Fruit fly (Drosophila melanogaster): Measurements from ENCODE around the gene Crag.
A peak's percentile ranks its signal among the peaks of the same experiment; 100 is the strongest.

Gene Crag

dm6 chrX:8588607-8589171 is 3.1 kb upstream of the Crag start, which contains the start of gene CG12081 (continued):
- TF ChIP-seq CG4707 (GFP tag; optimal IDR thresholded peaks at IDR 0.05) (no peak), tap (tag; optimal IDR thresholded peaks at IDR 0.05) (no peak), CG17328 (GFP tag; IDR thresholded peaks at IDR 0.05) (no peak), Taf1 (GFP tag; IDR thresholded peaks at IDR 0.05) (no peak), Nf-YB (GFP tag; optimal IDR thresholded peaks at IDR 0.05) (no peak), CG11560 (tag; IDR thresholded peaks at IDR 0.05) (no peak), Bdp1 (GFP tag; optimal IDR thresholded peaks at IDR 0.05) (no peak), Med (GFP tag) (peak; percentile 83), NC2α (GFP tag; optimal IDR thresholded peaks at IDR 0.05) (no peak), chn (GFP tag; optimal IDR thresholded peaks at IDR 0.05) (no peak), CG9876 (GFP tag; optimal IDR thresholded peaks at IDR 0.05) (no peak), Dll (GFP tag; IDR thresholded peaks at IDR 0.05; ENCODE audit: partially characterized antibody) (peak; percentile 90), ranshi (GFP tag; IDR thresholded peaks at IDR 0.05) (no peak), cato (GFP tag; optimal IDR thresholded peaks at IDR 0.05; ENCODE audit: borderline replicate concordance) (no peak), vvl (GFP tag; IDR thresholded peaks at IDR 0.05) (0 out of 2 replicates have a peak, but pooled peaks have one; percentile 40), Antp (GFP tag; optimal IDR thresholded peaks at IDR 0.05) (peak; percentile 3), twi (tag; optimal IDR thresholded peaks at IDR 0.05) (peak; percentile 43), Six4 (GFP tag; optimal IDR thresholded peaks at IDR 0.05) (no peak), CG2678 (tag; optimal IDR thresholded peaks at IDR 0.05) (no peak), CG18262 (tag; optimal IDR thresholded peaks at IDR 0.05) (no peak), wor (GFP tag; IDR thresholded peaks at IDR 0.05) (no peak), bsh (GFP tag; optimal IDR thresholded peaks at IDR 0.05) (no peak), NC2β (GFP tag; optimal IDR thresholded peaks at IDR 0.05) (no peak), Asciz (GFP tag; optimal IDR thresholded peaks at IDR 0.05) (no peak), CG14860 (GFP tag; IDR thresholded peaks at IDR 0.05; ENCODE audit: partially characterized antibody) (peak; percentile 87), Doc2 (GFP tag; IDR thresholded peaks at IDR 0.05) (no peak), en (GFP tag; optimal IDR thresholded peaks at IDR 0.05) (no peak), CG13123 (GFP tag; optimal IDR thresholded peaks at IDR 0.05) (no peak), CG12104 (GFP tag; optimal IDR thresholded peaks at IDR 0.05) (no peak), esg (GFP tag; conservative IDR thresholded peaks at IDR 0.05) (no peak), HmgZ (tag; optimal IDR thresholded peaks at IDR 0.05) (peak; percentile 74), odd (GFP tag; optimal IDR thresholded peaks at IDR 0.05) (no peak), schlank (tag; optimal IDR thresholded peaks at IDR 0.05) (no peak), slou (GFP tag; optimal IDR thresholded peaks at IDR 0.05) (no peak), grn (GFP tag; optimal IDR thresholded peaks at IDR 0.05) (no peak), ato (GFP tag; IDR thresholded peaks at IDR 0.05; ENCODE audit: partially characterized antibody) (peak; percentile 75), az2 (GFP tag; optimal IDR thresholded peaks at IDR 0.05) (no peak), Fer2 (tag; optimal IDR thresholded peaks at IDR 0.05) (no peak), CG3407 (GFP tag; optimal IDR thresholded peaks at IDR 0.05) (no peak), disco-r (GFP tag; optimal IDR thresholded peaks at IDR 0.05) (no peak), hbn (GFP tag; IDR thresholded peaks at IDR 0.05; ENCODE audit: partially characterized antibody) (peak; percentile 85), H2.0 (GFP tag; IDR thresholded peaks at IDR 0.05) (no peak), CG17829 (tag; optimal IDR thresholded peaks at IDR 0.05) (no peak), CG6272 (GFP tag; IDR thresholded peaks at IDR 0.05) (no peak), D (optimal IDR thresholded peaks at IDR 0.05) (no peak), D (GFP tag; optimal IDR thresholded peaks at IDR 0.05) (no peak), sisA (GFP tag; IDR thresholded peaks at IDR 0.05) (no peak), Max (GFP tag; optimal IDR thresholded peaks at IDR 0.05) (no peak), dpn (GFP tag; optimal IDR thresholded peaks at IDR 0.05) (no peak), mam (GFP tag; optimal IDR thresholded peaks at IDR 0.05) (no peak), CG7271 (tag; optimal IDR thresholded peaks at IDR 0.05) (no peak), CG18476 (GFP tag; optimal IDR thresholded peaks at IDR 0.05) (no peak)

All from whole organism, embryonic.